Fruit fly (Drosophila melanogaster) whole organism, embryonic: Measurements from ENCODE around the gene CG6839.

Source experiments
- Antp ChIP-seq: fragments of 200-800 bp; sonication (Bioruptor generic); optimal IDR thresholded peaks from 3 replicates; lab custom pipeline; 2016; ENCODE audit warnings: missing biosample characterization, missing genetic modification characterization
- B-H1 ChIP-seq: fragments of 200-800 bp; sonication (Bioruptor generic); IDR thresholded peaks from 3 replicates; pipeline ENCODE4 v1.3.6; 2022; ENCODE audit warnings: missing biosample characterization, missing genetic modification characterization
- B-H2 ChIP-seq: fragments of 200-800 bp; sonication (Bioruptor generic); optimal IDR thresholded peaks from 2 replicates; lab custom pipeline; 2018; ENCODE audit warnings: missing biosample characterization, mild to moderate bottlenecking, missing genetic modification characterization
- BEAF-32 ChIP-seq: fragments of 200-800 bp; sonication (Bioruptor generic); optimal IDR thresholded peaks from 3 replicates; lab custom pipeline; 2017; ENCODE audit warnings: missing biosample characterization, missing genetic modification characterization, mild to moderate bottlenecking, moderate library complexity, missing genetic modification reagents
- BtbVII ChIP-seq: fragments of 200-800 bp; sonication (Bioruptor generic); optimal IDR thresholded peaks from 3 replicates; lab custom pipeline; 2017; ENCODE audit warnings: missing biosample characterization, mild to moderate bottlenecking, missing genetic modification characterization
- C15 ChIP-seq: fragments of 200-800 bp; sonication (Bioruptor generic); IDR thresholded peaks from 3 replicates; pipeline ENCODE4 v1.3.6; 2022; ENCODE audit warnings: missing biosample characterization, missing genetic modification characterization
- CG12155 ChIP-seq: fragments of 200-800 bp; sonication (Bioruptor generic); optimal IDR thresholded peaks from 3 replicates; lab custom pipeline; 2016; ENCODE audit warnings: missing biosample characterization, missing genetic modification characterization
- CG12659 ChIP-seq: fragments of 200-800 bp; sonication (Bioruptor generic); optimal IDR thresholded peaks from 3 replicates; lab custom pipeline; 2017; ENCODE audit warnings: mild to moderate bottlenecking, missing biosample characterization, missing genetic modification reagents, missing genetic modification characterization
- CG13624 ChIP-seq: fragments of 200-800 bp; sonication (Bioruptor generic); optimal IDR thresholded peaks from 2 replicates; lab custom pipeline; 2016; ENCODE audit warnings: missing biosample characterization, missing genetic modification characterization
- CG15479 ChIP-seq: fragments of 200-800 bp; sonication (Bioruptor generic); optimal IDR thresholded peaks from 3 replicates; lab custom pipeline; 2019; ENCODE audit warnings: missing biosample characterization, mild to moderate bottlenecking, missing genetic modification characterization, moderate library complexity
- CG16779 ChIP-seq: fragments of 200-800 bp; sonication (Bioruptor generic); IDR thresholded peaks from 2 replicates; pipeline ENCODE4 v1.3.6; 2022; ENCODE audit warnings: missing biosample characterization, missing genetic modification characterization
- CG16863 ChIP-seq: fragments of 200-800 bp; sonication (Bioruptor generic); optimal IDR thresholded peaks from 3 replicates; lab custom pipeline; 2016; ENCODE audit warnings: missing biosample characterization, missing genetic modification characterization
- CG17612 ChIP-seq: fragments of 200-800 bp; sonication (Bioruptor generic); IDR thresholded peaks from 2 replicates; pipeline ENCODE4 v1.3.6; 2022; ENCODE audit warnings: missing biosample characterization, missing genetic modification characterization
- CG18011 ChIP-seq: fragments of 200-800 bp; sonication (Bioruptor generic); optimal IDR thresholded peaks from 2 replicates; lab custom pipeline; 2017; ENCODE audit warnings: missing biosample characterization, missing genetic modification characterization, mild to moderate bottlenecking, moderate library complexity, missing genotype
- CG2202 ChIP-seq: fragments of 200-800 bp; sonication (Bioruptor generic); optimal IDR thresholded peaks from 2 replicates; lab custom pipeline; 2018; ENCODE audit warnings: missing biosample characterization, mild to moderate bottlenecking, missing genetic modification characterization
- CG2889 ChIP-seq: fragments of 200-800 bp; sonication (Bioruptor generic); IDR thresholded peaks from 3 replicates; pipeline ENCODE4 v1.3.6; 2022; ENCODE audit warnings: missing biosample characterization, missing genetic modification characterization
- CG3995 ChIP-seq: fragments of 200-800 bp; sonication (Bioruptor generic); optimal IDR thresholded peaks from 3 replicates; lab custom pipeline; 2016; ENCODE audit warnings: missing biosample characterization, missing genetic modification characterization
- CG5180 ChIP-seq: fragments of 200-800 bp; sonication (Bioruptor generic); optimal IDR thresholded peaks from 3 replicates; lab custom pipeline; 2017; ENCODE audit warnings: missing biosample characterization, missing genetic modification characterization, mild to moderate bottlenecking, moderate library complexity, missing genetic modification reagents
- CG9727 ChIP-seq: fragments of 200-800 bp; sonication (Bioruptor generic); optimal IDR thresholded peaks from 3 replicates; lab custom pipeline; 2017; ENCODE audit warnings: missing biosample characterization, mild to moderate bottlenecking, missing genetic modification characterization
- D ChIP-seq, 2 experiments: fragments of 200-800 bp in 1 of 2; fragments of >200 bp in 1 of 2; sonication (Bioruptor generic) in 1 of 2; optimal IDR thresholded peaks; 2 replicates in 1 of 2; 3 replicates in 1 of 2; lab custom pipeline; 2017; ENCODE audit warnings: mild to moderate bottlenecking in 1 of 2, missing biosample characterization in 1 of 2, missing genetic modification characterization in 1 of 2, missing genetic modification reagents in 1 of 2
- Dip3 ChIP-seq: fragments of 200-800 bp; sonication (Bioruptor generic); optimal IDR thresholded peaks from 3 replicates; lab custom pipeline; 2016; ENCODE audit warnings: missing biosample characterization, missing genetic modification characterization
- HLH3B ChIP-seq: fragments of 200-800 bp; sonication (Bioruptor generic); IDR thresholded peaks from 2 replicates; pipeline ENCODE4 v1.3.6; 2022; ENCODE audit warnings: missing biosample characterization, missing genetic modification characterization
- Lhr ChIP-seq: fragments of 200-800 bp; sonication (Bioruptor generic); optimal IDR thresholded peaks from 3 replicates; lab custom pipeline; 2017; ENCODE audit warnings: mild to moderate bottlenecking, missing biosample characterization, missing genetic modification reagents, missing genetic modification characterization
- Mrtf ChIP-seq: fragments of 200-800 bp; sonication (Bioruptor generic); IDR thresholded peaks from 3 replicates; pipeline ENCODE4 v1.3.6; 2022; ENCODE audit warnings: missing biosample characterization, missing genetic modification characterization
- NC2β ChIP-seq: fragments of 200-800 bp; sonication (Bioruptor generic); optimal IDR thresholded peaks from 2 replicates; lab custom pipeline; 2016; ENCODE audit warnings: missing biosample characterization, missing genetic modification characterization
- Nf-YC ChIP-seq: fragments of 200-800 bp; optimal IDR thresholded peaks from 3 replicates; lab custom pipeline; 2019; ENCODE audit warnings: missing biosample characterization, mild to moderate bottlenecking, missing genetic modification characterization, moderate library complexity
- NfI ChIP-seq: fragments of 200-800 bp; sonication (Bioruptor generic); optimal IDR thresholded peaks from 3 replicates; lab custom pipeline; 2018; ENCODE audit warnings: missing biosample characterization, mild to moderate bottlenecking, missing genetic modification characterization, moderate library complexity
- Oaz ChIP-seq: fragments of 200-800 bp; sonication (Bioruptor generic); IDR thresholded peaks from 2 replicates; pipeline ENCODE4 v1.3.6; 2022; ENCODE audit warnings: missing biosample characterization, missing genetic modification characterization
- Sox100B ChIP-seq: fragments of 200-800 bp; sonication (Bioruptor generic); optimal IDR thresholded peaks from 3 replicates; lab custom pipeline; 2018; ENCODE audit warnings: missing biosample characterization, mild to moderate bottlenecking, missing genetic modification characterization
- Sox102F ChIP-seq: fragments of 200-800 bp; sonication (Bioruptor generic); optimal IDR thresholded peaks from 2 replicates; lab custom pipeline; 2018; ENCODE audit warnings: missing biosample characterization, mild to moderate bottlenecking, missing genetic modification characterization, moderate library complexity
- Taf1 ChIP-seq: fragments of 200-800 bp; sonication (Bioruptor generic); IDR thresholded peaks from 2 replicates; pipeline ENCODE4 v1.3.6; 2022; ENCODE audit warnings: missing biosample characterization, missing genetic modification characterization
- Trl ChIP-seq, 3 experiments: fragments of >200 bp in 2 of 3; fragments of 200-800 bp in 1 of 3; sonication (Bioruptor generic) in 1 of 3; optimal IDR thresholded peaks; 2 replicates in 1 of 3; 3 replicates in 2 of 3; lab custom pipeline; 2016 to 2017; ENCODE audit warnings: missing biosample characterization in 1 of 3, missing genetic modification characterization in 1 of 3
- chm ChIP-seq: fragments of 200-800 bp; sonication (Bioruptor generic); IDR thresholded peaks from 2 replicates; pipeline ENCODE4 v1.3.6; 2022; ENCODE audit warnings: missing biosample characterization, missing genetic modification characterization
- crp ChIP-seq, 2 experiments: fragments of 200-800 bp; sonication (Bioruptor generic); optimal IDR thresholded peaks; 2 replicates in 1 of 2; 3 replicates in 1 of 2; lab custom pipeline; 2017; ENCODE audit warnings: missing biosample characterization in 2 of 2, missing genetic modification characterization in 2 of 2, mild to moderate bottlenecking in 1 of 2, moderate library complexity in 1 of 2
- dpn ChIP-seq, 2 experiments: fragments of 200-800 bp; sonication (Bioruptor generic); optimal IDR thresholded peaks; 3 replicates each; lab custom pipeline; 2016; ENCODE audit warnings: missing biosample characterization in 2 of 2, missing genetic modification characterization in 2 of 2
- grn ChIP-seq: fragments of 200-800 bp; sonication (Bioruptor generic); optimal IDR thresholded peaks from 3 replicates; lab custom pipeline; 2017; ENCODE audit warnings: missing biosample characterization, missing genetic modification characterization
- hkb ChIP-seq, 2 experiments: fragments of 200-800 bp in 1 of 2; fragments of >200 bp in 1 of 2; sonication (Bioruptor generic) in 1 of 2; IDR thresholded peaks in 1 of 2; optimal IDR thresholded peaks in 1 of 2; 2 replicates each; pipeline versions ENCODE4 v1.3.6 to Lab custom; 2017 to 2022; ENCODE audit warnings: missing biosample characterization in 1 of 2, missing genetic modification characterization in 1 of 2
- kni ChIP-seq: fragments of 200-800 bp; sonication (Bioruptor generic); optimal IDR thresholded peaks from 3 replicates; lab custom pipeline; 2017; ENCODE audit warnings: mild to moderate bottlenecking, missing biosample characterization, missing genetic modification reagents, missing genetic modification characterization
- lola ChIP-seq, 3 experiments: fragments of >200 bp in 2 of 3; fragments of 200-800 bp in 1 of 3; sonication (Bioruptor generic) in 1 of 3; optimal IDR thresholded peaks; 2 replicates each; lab custom pipeline; 2017 to 2019; ENCODE audit warnings: missing biosample characterization in 3 of 3, missing genetic modification characterization in 3 of 3, mild to moderate bottlenecking in 1 of 3, moderate library complexity in 1 of 3
- nerfin-1 ChIP-seq: fragments of 200-800 bp; sonication (Bioruptor generic); optimal IDR thresholded peaks from 3 replicates; lab custom pipeline; 2019; ENCODE audit warnings: missing biosample characterization, mild to moderate bottlenecking, missing genetic modification characterization, moderate library complexity
- pfk ChIP-seq: fragments of 200-800 bp; sonication (Bioruptor generic); optimal IDR thresholded peaks from 2 replicates; lab custom pipeline; 2018; ENCODE audit warnings: missing biosample characterization, mild to moderate bottlenecking, missing genetic modification characterization, moderate library complexity
- rib ChIP-seq: fragments of 200-800 bp; sonication (Bioruptor generic); IDR thresholded peaks from 2 replicates; pipeline ENCODE4 v1.3.6; 2022; ENCODE audit warnings: missing biosample characterization, missing genetic modification characterization
- seq ChIP-seq: fragments of 200-800 bp; sonication (Bioruptor generic); IDR thresholded peaks from 2 replicates; pipeline ENCODE4 v1.3.6; 2022; ENCODE audit warnings: missing biosample characterization, missing genetic modification characterization
- ssp ChIP-seq: fragments of 200-800 bp; sonication (Bioruptor generic); IDR thresholded peaks from 2 replicates; pipeline ENCODE4 v1.3.6; 2022; ENCODE audit warnings: missing biosample characterization, missing genetic modification characterization
- stwl ChIP-seq: fragments of 200-800 bp; sonication (Bioruptor generic); optimal IDR thresholded peaks from 3 replicates; lab custom pipeline; 2018; ENCODE audit warnings: missing biosample characterization, mild to moderate bottlenecking, missing genetic modification characterization, moderate library complexity

The CG6839 gene

DNA sequence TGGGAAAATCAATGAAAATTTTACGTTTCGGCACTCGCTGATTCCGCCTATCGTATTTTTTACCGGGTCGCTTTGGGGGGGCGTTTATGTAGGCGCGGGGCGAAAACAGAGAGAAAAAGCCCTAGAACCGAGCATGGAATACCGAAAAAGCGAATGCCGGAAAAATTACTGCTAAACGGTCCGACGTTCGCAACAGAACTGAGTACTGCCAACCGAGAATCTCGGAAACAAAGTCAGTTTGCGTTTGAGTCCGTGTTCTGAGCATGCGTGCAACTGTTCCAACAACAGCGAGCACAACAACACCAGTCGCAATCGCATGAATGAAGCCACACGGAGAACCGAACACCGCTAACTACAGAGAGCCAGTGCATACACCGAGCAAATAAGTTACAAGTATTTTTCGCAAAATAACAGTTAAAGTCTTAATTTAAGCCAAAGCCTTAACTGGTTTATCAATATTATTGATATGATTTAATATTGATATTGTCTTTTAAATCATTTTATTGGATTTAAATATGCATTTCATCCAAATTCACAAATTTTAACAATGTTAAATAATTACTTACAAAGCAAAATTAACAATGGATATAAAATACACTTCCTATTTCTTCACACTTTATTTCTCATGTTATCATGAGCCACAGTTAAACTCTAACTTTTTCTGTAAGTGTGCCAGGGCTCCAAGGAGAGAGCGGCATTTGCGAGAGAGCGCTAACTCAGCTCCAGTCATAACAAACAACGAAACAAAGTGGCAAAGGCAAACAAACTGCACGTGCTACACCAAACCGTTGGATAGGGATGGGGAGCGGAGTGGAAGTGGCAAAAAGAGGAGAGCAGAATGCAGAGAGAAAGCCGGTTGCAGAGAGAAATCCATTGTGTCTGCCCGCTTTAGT lies 26.9 kb upstream of the CG6839 start, which contains the start of gene CG3961 (continued):
- TF ChIP-seq Trl (optimal IDR thresholded peaks at IDR 0.05; lab: Kevin White, UChicago), result peak; percentile 79 to 92
- peak; percentile 83 for TF ChIP-seq Trl (GFP tag; optimal IDR thresholded peaks at IDR 0.05; lab: Kevin White, UChicago)
- peak; percentile 95 for TF ChIP-seq NfI (GFP tag; lab: Kevin White, UChicago)
- TF ChIP-seq nerfin-1, result peak; percentile 97
- TF ChIP-seq ssp, result peak; percentile 88
- peak; percentile 43 for TF ChIP-seq stwl
- no peak for TF ChIP-seq pfk (GFP tag; lab: Kevin White, UChicago)
- TF ChIP-seq kni, result peak; percentile 86
- peak; percentile 98 for TF ChIP-seq Sox102F (GFP tag; lab: Kevin White, UChicago)
- peak; percentile 72; the same call in 2 of the 3 replicates for TF ChIP-seq CG2889
- TF ChIP-seq Oaz (GFP tag; lab: Robert Waterston, UW), result peak; percentile 86; the same call in 1 of the 2 replicates
- TF ChIP-seq Mrtf (GFP tag; lab: Robert Waterston, UW), result peak; percentile 84; the same call in 1 of the 3 replicates
- no peak for TF ChIP-seq rib
- TF ChIP-seq CG15479 (GFP tag; lab: Kevin White, UChicago), result peak; percentile 37
- peak in 1 of 2 experiments; percentile 72 for TF ChIP-seq crp (GFP tag; optimal IDR thresholded peaks at IDR 0.05; lab: Kevin White, UChicago)
- TF ChIP-seq seq, result peak; percentile 89
- TF ChIP-seq D (optimal IDR thresholded peaks at IDR 0.05; lab: Kevin White, UChicago), result no peak
- TF ChIP-seq D (GFP tag; optimal IDR thresholded peaks at IDR 0.05; lab: Kevin White, UChicago), result peak; percentile 99
- no peak; the same call in 2 of the 3 replicates for TF ChIP-seq C15 (GFP tag; lab: Robert Waterston, UW)
- peak; percentile 98 for TF ChIP-seq CG2202
- peak; percentile 100 for TF ChIP-seq Sox100B (GFP tag; lab: Kevin White, UChicago)
- TF ChIP-seq Dip3, result peak; percentile 63
- peak; percentile 95 for TF ChIP-seq HLH3B (GFP tag; lab: Robert Waterston, UW)
- TF ChIP-seq CG9727 (GFP tag; lab: Kevin White, UChicago), result peak; percentile 100
- TF ChIP-seq CG18011 (GFP tag; lab: Kevin White, UChicago), result peak; percentile 82
- TF ChIP-seq BtbVII (GFP tag; lab: Kevin White, UChicago), result peak; percentile 93
- TF ChIP-seq CG16863 (GFP tag; lab: Kevin White, UChicago), result peak; percentile 90
- peak; percentile 89 for TF ChIP-seq NC2β (GFP tag; lab: Kevin White, UChicago)
- TF ChIP-seq Taf1 (GFP tag; lab: Robert Waterston, UW), result peak; percentile 51; the same call in 1 of the 2 replicates
- TF ChIP-seq CG3995 (GFP tag; lab: Kevin White, UChicago), result peak; percentile 36
- peak; percentile 95 for TF ChIP-seq Lhr
- peak; percentile 83; the same call in 2 of the 3 replicates for TF ChIP-seq B-H1 (GFP tag; lab: Robert Waterston, UW)
- TF ChIP-seq Nf-YC (tag; lab: Kevin White, UChicago), result peak; percentile 89
- TF ChIP-seq CG12155, result peak; percentile 89
- no peak for TF ChIP-seq CG17612
- TF ChIP-seq Antp (GFP tag; lab: Kevin White, UChicago), result peak; percentile 72
- TF ChIP-seq BEAF-32 (GFP tag; lab: Kevin White, UChicago), result peak; percentile 18
- TF ChIP-seq chm, result peak; percentile 83; the same call in 1 of the 2 replicates
- TF ChIP-seq dpn (GFP tag; optimal IDR thresholded peaks at IDR 0.05; lab: Kevin White, UChicago), result peak; percentile 88 to 97
- TF ChIP-seq grn, result peak; percentile 85
- peak; percentile 93 for TF ChIP-seq CG5180 (GFP tag; lab: Kevin White, UChicago)
- peak; percentile 80 for TF ChIP-seq B-H2 (GFP tag; lab: Kevin White, UChicago)
- peak; percentile 99 for TF ChIP-seq CG12659
- no peak for TF ChIP-seq hkb (optimal IDR thresholded peaks at IDR 0.05; lab: Kevin White, UChicago)
- peak; percentile 94 for TF ChIP-seq hkb (GFP tag; IDR thresholded peaks at IDR 0.05; lab: Robert Waterston, UW)
- TF ChIP-seq CG13624, result peak; percentile 78
- TF ChIP-seq CG16779 (GFP tag; lab: Robert Waterston, UW), result peak; percentile 61; the same call in 1 of the 2 replicates
- TF ChIP-seq lola (GFP tag; optimal IDR thresholded peaks at IDR 0.05; lab: Kevin White, UChicago), result peak in 1 of 3 experiments; percentile 100
